Worm (Caenorhabditis elegans) whole organism, mixed stage, embryonic: ENCODE measurements around the gene T04B8.5.
A peak's percentile ranks its signal among the peaks of the same experiment; 100 is the strongest.

Experiments
- M03D4.4 ChIP-seq: sonication (generic microtip); optimal IDR thresholded peaks from 2 replicates; lab custom pipeline; 2017; ENCODE audit warnings: mild to moderate bottlenecking, missing genetic modification characterization, missing compliant biosample characterization
- bed-3 ChIP-seq: fragments of 200-800 bp; sonication (Bioruptor generic); optimal IDR thresholded peaks from 3 replicates; lab custom pipeline; 2018; ENCODE audit warnings: mild to moderate bottlenecking, missing genetic modification characterization, moderate library complexity, missing compliant biosample characterization
- blmp-1 ChIP-seq: fragments of 150-350 bp; optimal IDR thresholded peaks from 2 replicates; lab custom pipeline; 2014; ENCODE audit warnings: missing biosample characterization, missing genetic modification characterization
- ceh-39 ChIP-seq: fragments of 150-350 bp; optimal IDR thresholded peaks from 2 replicates; lab custom pipeline; 2014; ENCODE audit warnings: missing biosample characterization, missing genetic modification characterization
- ceh-43 ChIP-seq: fragments of 200-800 bp; sonication (Bioruptor generic); optimal IDR thresholded peaks from 2 replicates; lab custom pipeline; 2018; ENCODE audit warnings: mild to moderate bottlenecking, missing genetic modification characterization, moderate library complexity, missing compliant biosample characterization
- ceh-83 ChIP-seq: fragments of 200-800 bp; sonication (Bioruptor generic); optimal IDR thresholded peaks from 2 replicates; lab custom pipeline; 2018; ENCODE audit warnings: mild to moderate bottlenecking, missing genetic modification characterization, missing compliant biosample characterization
- ces-1 ChIP-seq: fragments of 150-350 bp; optimal IDR thresholded peaks from 2 replicates; lab custom pipeline; 2014; ENCODE audit warnings: missing biosample characterization, missing genetic modification reagents, missing genetic modification characterization
- cnd-1 ChIP-seq: fragments of 200-800 bp; sonication (Bioruptor generic); optimal IDR thresholded peaks from 2 replicates; lab custom pipeline; 2018; ENCODE audit warnings: mild to moderate bottlenecking, missing genetic modification characterization, missing compliant biosample characterization
- drap-1 ChIP-seq: fragments of 200-800 bp; sonication (Bioruptor generic); optimal IDR thresholded peaks from 3 replicates; lab custom pipeline; 2018; ENCODE audit warnings: mild to moderate bottlenecking, missing genetic modification characterization, missing compliant biosample characterization
- elt-1 ChIP-seq: sonication (generic microtip); optimal IDR thresholded peaks from 2 replicates; lab custom pipeline; 2017; ENCODE audit warnings: missing genetic modification characterization, mild to moderate bottlenecking, missing compliant biosample characterization, antibody characterized with exemption, moderate library complexity, borderline replicate concordance; ENCODE audit not compliant: insufficient read depth
- elt-3 ChIP-seq: fragments of 150-350 bp; optimal IDR thresholded peaks from 2 replicates; lab custom pipeline; 2014; ENCODE audit warnings: missing biosample characterization, missing genetic modification characterization
- flh-1 ChIP-seq: fragments of 200-800 bp; sonication (Bioruptor generic); optimal IDR thresholded peaks from 2 replicates; lab custom pipeline; 2018; ENCODE audit warnings: mild to moderate bottlenecking, missing genetic modification characterization, moderate library complexity, missing compliant biosample characterization
- ham-2 ChIP-seq: fragments of 200-800 bp; sonication (Bioruptor generic); optimal IDR thresholded peaks from 2 replicates; lab custom pipeline; 2018; ENCODE audit warnings: mild to moderate bottlenecking, missing genetic modification characterization, missing compliant biosample characterization
- hlh-1 ChIP-seq: fragments of 150-350 bp; optimal IDR thresholded peaks from 2 replicates; lab custom pipeline; 2014; ENCODE audit warnings: missing biosample characterization, missing genetic modification reagents, missing genetic modification characterization
- lin-13 ChIP-seq: fragments of 150-350 bp; optimal IDR thresholded peaks from 2 replicates; lab custom pipeline; 2014; ENCODE audit warnings: missing biosample characterization, missing genetic modification characterization
- lin-32 ChIP-seq: fragments of 200-800 bp; sonication (Bioruptor generic); optimal IDR thresholded peaks from 2 replicates; lab custom pipeline; 2018; ENCODE audit warnings: mild to moderate bottlenecking, missing genetic modification characterization, missing compliant biosample characterization
- mab-5 ChIP-seq: fragments of 150-350 bp; optimal IDR thresholded peaks from 2 replicates; lab custom pipeline; 2014; ENCODE audit warnings: missing biosample characterization, missing genetic modification characterization
- mep-1 ChIP-seq: fragments of 150-350 bp; optimal IDR thresholded peaks from 2 replicates; lab custom pipeline; 2017; ENCODE audit warnings: missing biosample characterization, missing genetic modification reagents, missing genetic modification characterization, inconsistent platforms
- nhr-12 ChIP-seq: fragments of 150-350 bp; optimal IDR thresholded peaks from 2 replicates; lab custom pipeline; 2014; ENCODE audit warnings: missing biosample characterization, missing genetic modification characterization
- nhr-2 ChIP-seq: fragments of 150-350 bp; optimal IDR thresholded peaks from 2 replicates; lab custom pipeline; 2014; ENCODE audit warnings: missing biosample characterization, missing genetic modification characterization
- nhr-237 ChIP-seq: fragments of 150-350 bp; optimal IDR thresholded peaks from 2 replicates; lab custom pipeline; 2014; ENCODE audit warnings: missing biosample characterization, missing genetic modification characterization
- nhr-28 ChIP-seq: fragments of 150-350 bp; optimal IDR thresholded peaks from 2 replicates; lab custom pipeline; 2014; ENCODE audit warnings: missing biosample characterization, missing genetic modification characterization
- nhr-76 ChIP-seq: sonication (generic microtip); optimal IDR thresholded peaks from 2 replicates; lab custom pipeline; 2017; ENCODE audit warnings: missing biosample characterization, missing genetic modification characterization
- pha-4 ChIP-seq: fragments of 150-350 bp; optimal IDR thresholded peaks from 2 replicates; lab custom pipeline; 2018; ENCODE audit warnings: missing biosample characterization, missing genetic modification reagents, missing genetic modification characterization
- sem-2 ChIP-seq: fragments of 200-800 bp; sonication (Bioruptor generic); optimal IDR thresholded peaks from 2 replicates; lab custom pipeline; 2018; ENCODE audit warnings: mild to moderate bottlenecking, missing genetic modification characterization, missing compliant biosample characterization
- snpc-4 ChIP-seq: fragments of 150-350 bp; optimal IDR thresholded peaks from 2 replicates; lab custom pipeline; 2014; ENCODE audit warnings: missing biosample characterization, missing genetic modification characterization
- sptf-1 ChIP-seq: sonication (generic microtip); optimal IDR thresholded peaks from 2 replicates; lab custom pipeline; 2017; ENCODE audit warnings: mild to moderate bottlenecking, missing genetic modification characterization, moderate library complexity, missing compliant biosample characterization
- tbx-8 ChIP-seq: fragments of 200-800 bp; sonication (Bioruptor generic); optimal IDR thresholded peaks from 2 replicates; lab custom pipeline; 2018; ENCODE audit warnings: mild to moderate bottlenecking, missing genetic modification characterization, moderate library complexity, missing compliant biosample characterization
- unc-120 ChIP-seq: sonication (generic microtip); optimal IDR thresholded peaks from 2 replicates; lab custom pipeline; 2017; ENCODE audit warnings: missing genetic modification characterization, missing compliant biosample characterization; ENCODE audit not compliant: poor library complexity, severe bottlenecking
- unc-39 ChIP-seq: fragments of 150-350 bp; optimal IDR thresholded peaks from 2 replicates; lab custom pipeline; 2014; ENCODE audit warnings: missing biosample characterization, missing genetic modification characterization
- unc-62 ChIP-seq: fragments of 150-350 bp; optimal IDR thresholded peaks from 2 replicates; lab custom pipeline; 2014; ENCODE audit warnings: missing biosample characterization, missing genetic modification reagents, missing genetic modification characterization
- zip-8 ChIP-seq: fragments of 150-350 bp; optimal IDR thresholded peaks from 2 replicates; lab custom pipeline; 2014; ENCODE audit warnings: missing biosample characterization, missing genetic modification characterization
- ztf-11 ChIP-seq: fragments of 150-350 bp; optimal IDR thresholded peaks from 2 replicates; lab custom pipeline; 2014; ENCODE audit warnings: missing biosample characterization, missing genetic modification characterization

T04B8.5 gene

DNA sequence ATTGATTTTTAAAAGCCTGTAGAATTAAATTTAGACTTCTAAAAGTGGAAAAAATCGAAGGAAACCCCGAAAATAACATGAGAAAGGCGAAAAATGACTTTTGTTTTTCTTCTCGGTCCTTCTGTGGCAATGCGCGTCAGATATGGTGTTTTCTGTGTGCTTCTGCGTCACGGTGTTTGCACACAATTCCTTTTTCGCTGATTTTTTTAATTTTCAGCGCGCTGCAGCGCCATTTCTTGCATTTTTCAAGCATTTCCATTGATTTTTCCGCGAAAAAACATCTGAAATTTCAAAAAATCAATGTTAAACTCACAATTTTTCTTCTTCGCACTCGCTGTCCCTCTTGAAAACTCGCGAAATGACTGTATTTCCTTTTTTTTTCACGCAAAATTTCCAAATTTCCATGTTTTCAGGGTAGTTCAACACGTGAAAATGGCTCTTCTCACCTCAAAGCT lies 44.1 kb downstream of the T04B8.5 start, which contains the start of the genes cdc-37 and W08F4.3:
cdc-37 (minus strand) TSS at position 405 of the 455 bp plus-strand sequence.
W08F4.3 (plus strand) TSS at position 414 of the 455 bp plus-strand sequence.
- TF ChIP-seq lin-32 (no peak), ces-1 (peak; percentile 31), unc-120 (peak; percentile 98)

DNA sequence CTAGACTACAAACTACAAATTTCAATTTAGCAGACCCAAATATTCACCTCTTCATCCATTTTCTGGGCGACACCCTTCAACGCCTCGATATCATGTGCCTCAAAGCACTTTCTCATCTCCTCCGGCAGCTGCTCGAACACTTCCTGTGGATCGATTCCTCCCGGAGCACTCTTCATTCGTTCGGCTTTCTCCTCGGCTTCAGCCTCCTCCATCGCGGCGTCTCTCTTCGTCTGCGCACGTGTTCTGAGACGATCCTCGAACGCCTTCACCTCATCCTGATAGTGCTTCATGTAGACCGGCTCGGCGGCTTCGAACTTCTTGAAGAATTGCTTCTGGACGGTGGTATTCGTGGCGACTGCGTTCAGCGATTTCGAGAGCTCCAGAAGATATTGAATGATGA lies 45.5 kb downstream of the T04B8.5 start:
- TF ChIP-seq snpc-4 (no peak), bed-3 (no peak), nhr-237 (tag; lab: Kevin White, UChicago) (no peak), ceh-39 (tag; lab: Kevin White, UChicago) (no peak), ceh-43 (GFP tag; lab: Kevin White, UChicago) (no peak), cnd-1 (no peak), tbx-8 (no peak), ceh-83 (GFP tag; lab: Kevin White, UChicago) (no peak), flh-1 (GFP tag; lab: Kevin White, UChicago) (no peak), mep-1 (no peak), ztf-11 (tag; lab: Kevin White, UChicago) (no peak), nhr-76 (tag; lab: Kevin White, UChicago) (no peak), nhr-28 (tag; lab: Kevin White, UChicago) (no peak), unc-62 (GFP tag; lab: Kevin White, UChicago) (no peak), pha-4 (no peak), ces-1 (no peak), mab-5 (no peak), unc-39 (tag; lab: Kevin White, UChicago) (no peak)

DNA sequence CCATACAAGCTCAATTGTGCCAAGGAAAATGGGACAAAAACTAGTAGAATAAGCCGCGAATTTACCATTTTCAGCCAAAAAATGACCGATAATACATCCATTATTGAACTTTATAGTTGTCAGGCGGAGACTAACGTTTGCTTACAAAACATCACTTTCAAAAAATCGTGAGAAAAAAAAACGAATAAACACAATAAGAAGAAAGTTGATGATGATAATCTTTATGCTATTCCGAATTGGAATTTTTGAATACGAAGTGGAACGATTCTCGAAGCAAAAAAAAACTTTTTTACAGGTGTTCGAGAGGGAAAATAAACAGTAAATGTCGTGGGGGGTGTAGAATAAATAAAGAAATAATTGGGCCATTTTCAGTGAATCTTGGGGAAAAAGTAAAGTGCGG lies 46.7 kb downstream of the T04B8.5 start, which contains the start of gene W08F4.7:
W08F4.7 (minus strand) TSS at position 101 of the 400 bp plus-strand sequence.
- TF ChIP-seq elt-3 (tag; lab: Kevin White, UChicago), result no peak
- TF ChIP-seq ceh-83 (GFP tag; lab: Kevin White, UChicago), result no peak
- no peak for TF ChIP-seq mep-1
- TF ChIP-seq drap-1 (GFP tag; lab: Kevin White, UChicago), result no peak
- TF ChIP-seq, all 35 proteins: peak for 0

ce11 chrII:574064-574463 lies 50.3 kb downstream of the T04B8.5 start:
- TF ChIP-seq nhr-76 (tag; lab: Kevin White, UChicago) (no peak), flh-1 (GFP tag; lab: Kevin White, UChicago) (no peak), ztf-11 (tag; lab: Kevin White, UChicago) (no peak), blmp-1 (tag; lab: Kevin White, UChicago) (no peak), nhr-2 (no peak), ces-1 (no peak), lin-13 (tag; lab: Kevin White, UChicago) (no peak)

DNA sequence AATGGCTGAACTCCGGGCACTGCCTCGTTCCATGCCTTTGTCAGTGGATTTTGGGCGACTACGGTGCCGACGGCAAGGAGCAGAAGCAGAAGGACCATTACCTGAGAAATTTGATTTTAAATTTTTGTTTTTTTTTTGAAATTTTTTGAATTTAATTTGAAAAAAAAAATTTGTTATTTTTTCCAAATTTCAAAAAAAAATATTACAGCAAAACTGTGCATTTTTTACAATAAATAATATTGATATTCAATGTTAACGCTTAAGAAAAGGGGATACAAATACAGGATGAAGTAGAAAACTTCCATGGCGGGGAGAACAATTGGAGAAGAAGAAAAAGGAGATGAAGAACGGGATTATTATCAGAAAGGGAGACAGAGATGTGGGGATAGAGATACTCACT lies 52.3 kb downstream of the T04B8.5 start, which contains the start of gene mlt-8:
mlt-8 (minus strand) TSS at position 101 of the 400 bp plus-strand sequence.
- TF ChIP-seq hlh-1 (tag; lab: Kevin White, UChicago) (no peak), nhr-76 (tag; lab: Kevin White, UChicago) (no peak), sem-2 (GFP tag; lab: Kevin White, UChicago) (no peak), nhr-28 (tag; lab: Kevin White, UChicago) (no peak), unc-120 (no peak), cnd-1 (no peak), ces-1 (no peak)

DNA sequence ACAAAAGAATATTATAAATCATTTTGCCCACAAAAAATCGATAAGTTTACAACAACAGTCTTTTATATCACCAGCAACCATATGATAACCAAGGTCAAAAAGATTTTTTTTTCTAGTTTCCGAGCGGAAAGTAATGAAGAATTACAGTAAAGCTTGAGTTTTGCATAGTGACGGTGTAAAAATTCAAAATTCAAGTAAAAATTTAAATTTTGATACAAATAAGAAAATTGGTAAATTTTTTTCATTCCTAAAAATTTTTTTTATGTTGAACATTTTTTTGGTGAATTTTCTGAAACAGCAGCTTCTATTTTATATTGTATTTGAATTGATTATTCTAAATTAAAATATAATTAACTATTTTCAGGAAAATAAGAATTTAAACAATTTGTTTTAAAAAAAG lies 55.6 kb downstream of the T04B8.5 start, which contains the start of gene W08F4.5:
W08F4.5 (minus strand) TSS at position 101 of the 400 bp plus-strand sequence.
- TF ChIP-seq tbx-8 (no peak), ces-1 (no peak), lin-32 (no peak), pha-4 (no peak), sptf-1 (tag; lab: Kevin White, UChicago) (no peak), mep-1 (no peak), unc-39 (tag; lab: Kevin White, UChicago) (no peak), elt-3 (tag; lab: Kevin White, UChicago) (no peak), lin-13 (tag; lab: Kevin White, UChicago) (no peak), nhr-12 (tag; lab: Kevin White, UChicago) (no peak), nhr-28 (tag; lab: Kevin White, UChicago) (no peak), ztf-11 (tag; lab: Kevin White, UChicago) (no peak), ceh-83 (GFP tag; lab: Kevin White, UChicago) (no peak), elt-1 (tag; lab: Kevin White, UChicago) (no peak), ham-2 (GFP tag; lab: Kevin White, UChicago) (no peak), hlh-1 (tag; lab: Kevin White, UChicago) (no peak), nhr-76 (tag; lab: Kevin White, UChicago) (no peak), M03D4.4 (tag; lab: Kevin White, UChicago) (no peak), sem-2 (GFP tag; lab: Kevin White, UChicago) (no peak), zip-8 (tag; lab: Kevin White, UChicago) (no peak)
